Fruit fly (Drosophila melanogaster) Kc167 (cell line): Measurements from ENCODE around the gene CG43182.

Source experiments
- Myc ChIP-seq: fragments of >200 bp; optimal IDR thresholded peaks from 2 replicates; lab custom pipeline; 2017; ENCODE audit warnings: missing external identifiers
- Sin3A ChIP-seq: fragments of >200 bp; optimal IDR thresholded peaks from 2 replicates; lab custom pipeline; 2018; ENCODE audit warnings: missing external identifiers
- h ChIP-seq: fragments of >200 bp; optimal IDR thresholded peaks from 3 replicates; lab custom pipeline; 2018; ENCODE audit warnings: missing external identifiers
- insv ChIP-seq: fragments of >200 bp; optimal IDR thresholded peaks from 3 replicates; lab custom pipeline; 2018; ENCODE audit warnings: missing external identifiers
- psq ChIP-seq: fragments of >200 bp; optimal IDR thresholded peaks from 2 replicates; lab custom pipeline; 2017; ENCODE audit warnings: missing external identifiers
- ttk ChIP-seq: sonication (Bioruptor generic); optimal IDR thresholded peaks from 2 replicates; lab custom pipeline; 2017; ENCODE audit warnings: missing external identifiers

CG43182 gene

DNA sequence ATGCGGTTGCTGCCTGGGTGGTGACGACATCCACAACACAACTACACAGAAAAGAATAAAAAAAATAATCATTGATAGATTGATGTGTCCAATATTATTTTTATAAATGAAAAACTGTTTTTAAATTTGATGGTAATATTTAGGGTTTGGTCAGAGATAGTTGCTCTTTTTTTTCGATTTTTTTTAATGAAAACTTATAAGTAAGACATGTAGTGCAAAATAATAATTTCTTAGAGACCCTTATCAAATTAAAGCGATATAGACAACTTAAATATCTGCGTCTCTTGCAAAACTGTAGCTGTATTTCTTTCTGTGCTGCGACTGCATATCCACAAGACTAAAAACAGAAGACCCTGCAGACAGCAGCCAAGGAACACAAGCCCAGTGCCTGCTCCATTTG is 26.7 kb downstream of the CG43182 start:
- TF ChIP-seq insv (no peak), ttk (lab: Kevin White, UChicago) (no peak), h (no peak), Myc (lab: Kevin White, UChicago) (no peak), Sin3A (lab: Kevin White, UChicago) (no peak)

DNA sequence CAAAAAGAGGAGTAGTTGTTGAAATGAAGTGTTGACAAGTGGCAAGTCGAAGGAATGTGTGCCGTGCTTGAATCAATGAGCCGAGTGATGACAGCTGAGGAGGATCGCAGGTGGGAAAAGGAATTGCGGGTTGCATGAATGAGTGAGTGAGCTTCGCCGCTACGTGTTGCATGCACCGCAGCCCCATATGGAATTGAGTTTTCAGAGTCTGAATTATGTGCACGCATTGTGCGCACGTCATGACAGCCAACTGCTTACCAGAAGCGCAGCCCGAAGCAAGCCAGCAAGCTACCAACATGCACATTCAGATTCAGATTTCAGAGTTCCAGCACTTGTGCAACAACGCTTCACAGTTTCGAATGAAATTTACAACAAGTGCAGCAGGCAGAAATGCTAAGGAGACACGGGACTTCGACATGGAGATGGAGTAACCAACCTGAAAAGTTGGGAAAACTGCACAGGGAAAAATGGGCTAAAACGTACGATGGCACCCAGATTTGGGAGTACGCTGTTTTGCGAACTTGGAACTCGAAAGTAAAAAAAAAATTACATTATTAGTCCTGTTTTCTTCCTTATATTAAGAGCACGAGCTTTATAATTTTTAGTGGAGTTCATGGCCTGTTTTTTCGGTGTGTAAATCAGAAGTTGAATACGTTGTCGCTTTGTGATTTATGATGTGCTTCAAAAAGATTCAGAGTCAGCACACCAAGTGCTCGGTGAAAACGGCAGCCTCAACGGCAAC is 33.1 kb downstream of the CG43182 start:
- TF ChIP-seq Myc (lab: Kevin White, UChicago) (no peak), insv (no peak), h (no peak)

dm6 chrX:390457-390856 is 37.6 kb downstream of the CG43182 start:
- TF ChIP-seq h (no peak), psq (lab: Kevin White, UChicago) (no peak), ttk (lab: Kevin White, UChicago) (no peak), Sin3A (lab: Kevin White, UChicago) (no peak), Myc (lab: Kevin White, UChicago) (no peak), insv (no peak)

dm6 chrX:392242-392641 is 39.4 kb downstream of the CG43182 start:
- no peak for TF ChIP-seq Myc (lab: Kevin White, UChicago)
- TF ChIP-seq Sin3A (lab: Kevin White, UChicago): no peak
- no peak for TF ChIP-seq insv
- no peak for TF ChIP-seq h
- no peak for TF ChIP-seq ttk (lab: Kevin White, UChicago)
- TF ChIP-seq psq (lab: Kevin White, UChicago): no peak

DNA sequence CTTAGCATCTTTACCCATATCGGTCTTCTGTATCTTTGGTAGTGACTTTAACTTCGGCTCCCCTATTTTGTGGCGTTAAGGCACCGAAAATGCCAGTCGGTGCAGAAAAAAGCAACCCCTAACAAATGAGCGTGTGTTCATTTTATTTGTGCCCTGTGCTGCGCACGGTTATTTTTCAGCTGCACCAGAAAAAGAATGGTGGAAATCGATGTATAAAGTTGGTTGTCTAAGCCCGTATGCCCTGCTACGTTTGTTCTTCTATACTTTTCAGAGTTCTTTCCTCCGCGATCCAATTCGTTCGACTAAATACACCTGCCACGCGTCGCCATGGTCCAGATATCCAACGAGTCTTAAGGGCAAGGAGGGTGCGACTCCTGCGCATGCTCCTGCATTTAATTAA is 40.1 kb downstream of the CG43182 start:
- no peak for TF ChIP-seq insv
- no peak for TF ChIP-seq Myc (lab: Kevin White, UChicago)
- no peak for TF ChIP-seq psq (lab: Kevin White, UChicago)
- no peak for TF ChIP-seq Sin3A (lab: Kevin White, UChicago)

- TF ChIP-seq ttk (lab: Kevin White, UChicago): no peak
- no peak for TF ChIP-seq h
- no peak for TF ChIP-seq psq (lab: Kevin White, UChicago)
- no peak for TF ChIP-seq insv
- TF ChIP-seq Myc (lab: Kevin White, UChicago): no peak
- no peak for TF ChIP-seq Sin3A (lab: Kevin White, UChicago)
These were observed 42.9 kb downstream of the CG43182 start, which contains the start of gene sc for dm6 chrX:395746-396145. TSS of gene sc (plus strand) at chrX:396060.

dm6 chrX:399732-400131 is 46.9 kb downstream of the CG43182 start:
- no peak for TF ChIP-seq h
- TF ChIP-seq Myc (lab: Kevin White, UChicago): no peak
- TF ChIP-seq psq (lab: Kevin White, UChicago): no peak
- no peak for TF ChIP-seq ttk (lab: Kevin White, UChicago)
- TF ChIP-seq insv: no peak
- no peak for TF ChIP-seq Sin3A (lab: Kevin White, UChicago)
